Worm (Caenorhabditis elegans) whole organism, L4/young adult: ENCODE measurements around the gene F58B4.7.

Experiments used
- dao-5 ChIP-seq: sonication (generic microtip); optimal IDR thresholded peaks from 2 replicates; lab custom pipeline; 2016; ENCODE audit warnings: missing genotype, missing genetic modification characterization, moderate library complexity, missing compliant biosample characterization
- him-1 ChIP-seq: sonication (generic microtip); optimal IDR thresholded peaks from 2 replicates; lab custom pipeline; 2016; ENCODE audit warnings: missing genotype, missing genetic modification reagents, missing genetic modification characterization, missing compliant biosample characterization

- no peak for TF ChIP-seq dao-5 (tag; lab: Kevin White, UChicago)
- TF ChIP-seq him-1 (tag; lab: Kevin White, UChicago), result no peak
These were observed 35.3 kb upstream of the F58B4.7 start, which contains the start of gene pigt-1 for ce11 chrV:10958322-10958900.
